Worm (Caenorhabditis elegans) whole organism, midembryonic: Measurements from ENCODE around the gene oac-15.

ENCODE experiments used
- T22C8.4 ChIP-seq: fragments of 200-800 bp; sonication (Bioruptor generic); IDR thresholded peaks from 2 replicates; pipeline ENCODE4 v1.3.6; 2022; ENCODE audit warnings: missing genetic modification characterization, missing compliant biosample characterization
- cog-1 ChIP-seq: sonication (generic microtip); optimal IDR thresholded peaks from 2 replicates; lab custom pipeline; 2016; ENCODE audit warnings: missing genetic modification characterization, missing compliant biosample characterization
- flt-1 ChIP-seq: fragments of 200-800 bp; sonication (Bioruptor generic); IDR thresholded peaks from 2 replicates; pipeline ENCODE4 v1.3.6; 2022; ENCODE audit warnings: missing genetic modification characterization, missing compliant biosample characterization
- klf-2 ChIP-seq: fragments of 200-800 bp; sonication (Bioruptor generic); conservative IDR thresholded peaks from 2 replicates; pipeline ENCODE4 v1.3.6; 2022; ENCODE audit warnings: missing genetic modification reagents, missing genetic modification characterization, missing compliant biosample characterization
- med-1 ChIP-seq: sonication (generic microtip); optimal IDR thresholded peaks from 2 replicates; lab custom pipeline; 2017; ENCODE audit warnings: missing genetic modification characterization, mild to moderate bottlenecking, missing compliant biosample characterization, antibody characterized with exemption, missing genetic modification reagents; ENCODE audit not compliant: insufficient read depth
- ref-1 ChIP-seq: fragments of 200-800 bp; sonication (Bioruptor generic); conservative IDR thresholded peaks from 2 replicates; pipeline ENCODE4 v1.3.6; 2022; ENCODE audit warnings: missing genetic modification reagents, missing genetic modification characterization, missing compliant biosample characterization
- tab-1 ChIP-seq: fragments of 200-800 bp; sonication (Bioruptor generic); IDR thresholded peaks from 2 replicates; pipeline ENCODE4 v1.3.6; 2022; ENCODE audit warnings: missing genetic modification characterization, missing compliant biosample characterization
- ztf-23 ChIP-seq: fragments of 200-800 bp; sonication (Bioruptor generic); IDR thresholded peaks from 2 replicates; pipeline ENCODE4 v1.3.6; 2022; ENCODE audit warnings: missing genetic modification reagents, missing genetic modification characterization, missing compliant biosample characterization
- ztf-29 ChIP-seq: fragments of 200-800 bp; sonication (Bioruptor generic); IDR thresholded peaks from 2 replicates; pipeline ENCODE4 v1.3.6; 2022; ENCODE audit warnings: missing genetic modification reagents, missing genetic modification characterization, missing compliant biosample characterization

The oac-15 gene

ce11 chrV:16195379-16195778 is 14.4 kb downstream of the oac-15 start, which contains the start of gene rabr-3:
rabr-3 (plus strand) TSS chrV:16195679.
- TF ChIP-seq ref-1 (GFP tag; lab: Robert Waterston, UW) (no peak), ztf-23 (no peak), ztf-29 (GFP tag; lab: Robert Waterston, UW) (no peak), tab-1 (GFP tag; lab: Robert Waterston, UW) (no peak), med-1 (GFP tag; lab: Kevin White, UChicago) (no peak), T22C8.4 (no peak), cog-1 (tag; lab: Kevin White, UChicago) (no peak), klf-2 (GFP tag; lab: Robert Waterston, UW) (no peak), flt-1 (GFP tag; lab: Robert Waterston, UW) (no peak)

DNA sequence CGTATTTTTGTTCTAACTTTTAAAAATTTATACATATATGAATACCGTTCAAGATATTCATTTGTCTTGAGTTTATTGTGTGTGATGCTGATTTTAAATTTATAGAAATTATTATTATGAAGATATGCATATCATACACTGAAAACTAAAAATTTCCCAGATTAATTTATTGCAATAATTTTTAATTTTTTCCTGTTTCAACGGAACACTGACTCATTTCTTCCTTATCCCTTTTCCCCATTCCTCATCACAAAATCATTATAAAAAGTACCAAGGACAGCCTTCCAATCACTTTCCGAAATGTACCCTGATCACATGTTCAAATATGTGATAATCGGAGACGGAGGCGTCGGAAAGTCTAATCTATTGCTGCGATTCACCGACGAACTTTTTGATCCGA is 15.1 kb downstream of the oac-15 start, which contains the start of gene rabr-4:
rabr-4 (plus strand) TSS at position 301 of the 400 bp plus-strand sequence.
- TF ChIP-seq ztf-23: no peak
- TF ChIP-seq med-1 (GFP tag; lab: Kevin White, UChicago): no peak
- no peak for TF ChIP-seq ztf-29 (GFP tag; lab: Robert Waterston, UW)
- TF ChIP-seq cog-1 (tag; lab: Kevin White, UChicago): no peak
- no peak for TF ChIP-seq ref-1 (GFP tag; lab: Robert Waterston, UW)
- no peak for TF ChIP-seq klf-2 (GFP tag; lab: Robert Waterston, UW)
- no peak for TF ChIP-seq T22C8.4
- no peak for TF ChIP-seq flt-1 (GFP tag; lab: Robert Waterston, UW)
- TF ChIP-seq tab-1 (GFP tag; lab: Robert Waterston, UW): no peak

DNA sequence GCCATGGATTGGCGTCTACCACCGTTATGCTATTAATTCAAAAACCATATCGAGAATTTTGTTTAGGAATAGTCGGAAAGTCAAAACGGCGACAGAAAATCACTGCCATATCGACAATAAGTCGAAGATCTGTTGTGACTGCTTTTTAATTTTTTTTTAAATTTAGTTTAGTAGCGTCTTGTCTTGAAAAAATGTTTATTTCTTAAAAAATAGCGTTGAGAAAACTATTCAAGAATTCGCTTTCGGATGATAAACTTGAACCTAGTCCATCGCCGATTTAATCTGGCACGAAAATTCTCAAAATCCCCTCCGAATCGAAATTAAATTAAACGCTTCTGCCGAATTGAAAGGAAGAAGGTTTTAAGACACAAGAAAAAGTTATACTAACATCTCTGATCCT is 17.6 kb downstream of the oac-15 start, which contains the start of gene srh-279:
srh-279 (plus strand) TSS at position 301 of the 400 bp plus-strand sequence.
- TF ChIP-seq tab-1 (GFP tag; lab: Robert Waterston, UW): no peak
- TF ChIP-seq ref-1 (GFP tag; lab: Robert Waterston, UW): no peak
- TF ChIP-seq T22C8.4: no peak
- no peak for TF ChIP-seq ztf-29 (GFP tag; lab: Robert Waterston, UW)
- no peak for TF ChIP-seq flt-1 (GFP tag; lab: Robert Waterston, UW)

- TF ChIP-seq klf-2 (GFP tag; lab: Robert Waterston, UW) (no peak), T22C8.4 (no peak), med-1 (GFP tag; lab: Kevin White, UChicago) (no peak), ztf-23 (no peak), flt-1 (GFP tag; lab: Robert Waterston, UW) (no peak), tab-1 (GFP tag; lab: Robert Waterston, UW) (no peak), ref-1 (GFP tag; lab: Robert Waterston, UW) (no peak), cog-1 (tag; lab: Kevin White, UChicago) (no peak), ztf-29 (GFP tag; lab: Robert Waterston, UW) (no peak)
These were observed 19.3 kb downstream of the oac-15 start, which contains the start of gene srh-281 for ce11 chrV:16190485-16190884. srh-281 (plus strand) TSS chrV:16190785.

ce11 chrV:16183357-16183756 is 26.4 kb downstream of the oac-15 start, which contains the start of gene srz-14:
srz-14 (plus strand) TSS chrV:16183657.
- no peak for TF ChIP-seq med-1 (GFP tag; lab: Kevin White, UChicago)
- TF ChIP-seq tab-1 (GFP tag; lab: Robert Waterston, UW): no peak

DNA sequence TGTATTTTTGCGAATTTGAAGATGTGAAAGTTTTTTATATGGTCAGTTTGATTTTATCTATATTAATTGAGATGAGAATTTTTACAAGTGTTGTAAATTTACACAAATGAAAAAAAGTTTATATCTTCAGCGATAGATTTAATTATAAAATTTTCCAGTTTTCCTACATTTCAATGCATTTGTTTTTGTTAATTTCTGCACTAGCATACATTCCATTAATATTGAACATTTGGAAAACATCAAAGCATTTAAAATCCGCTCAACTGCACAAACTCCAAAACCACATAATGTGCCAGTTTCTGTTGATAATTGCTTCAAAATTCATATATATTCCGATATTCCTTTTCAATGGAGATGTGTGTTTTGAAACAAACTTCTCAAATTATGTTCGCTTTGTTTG is 26.8 kb downstream of the oac-15 start, which contains the start of gene srh-277:
srh-277 (plus strand) TSS at position 301 of the 400 bp plus-strand sequence.
- TF ChIP-seq T22C8.4: no peak
- TF ChIP-seq med-1 (GFP tag; lab: Kevin White, UChicago): no peak
- no peak for TF ChIP-seq cog-1 (tag; lab: Kevin White, UChicago)

DNA sequence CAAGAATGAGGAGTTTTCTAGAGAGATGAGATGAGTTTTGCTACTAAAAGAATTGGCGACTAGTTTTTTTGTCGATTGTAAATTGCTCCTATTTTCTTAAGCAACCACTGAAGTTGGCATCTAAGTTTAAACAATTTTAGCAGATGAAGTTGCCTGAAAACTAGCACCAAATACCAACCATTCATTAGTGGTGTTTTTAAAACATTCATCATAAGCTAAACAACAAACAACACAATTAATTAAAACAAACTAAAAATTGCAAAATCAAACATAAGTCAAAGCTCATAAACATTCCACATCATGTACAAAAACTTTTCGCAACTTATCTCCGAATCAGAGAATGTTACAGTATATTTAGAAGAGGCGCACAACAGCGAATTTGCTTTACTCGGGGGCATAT is 27.6 kb downstream of the oac-15 start, which contains the start of gene srz-13:
srz-13 (plus strand) TSS at position 301 of the 400 bp plus-strand sequence.
- TF ChIP-seq med-1 (GFP tag; lab: Kevin White, UChicago) (no peak), tab-1 (GFP tag; lab: Robert Waterston, UW) (no peak), flt-1 (GFP tag; lab: Robert Waterston, UW) (no peak), cog-1 (tag; lab: Kevin White, UChicago) (no peak)

ce11 chrV:16180350-16180749 is 29.4 kb downstream of the oac-15 start, which contains the start of gene str-106:
str-106 (plus strand) TSS chrV:16180650.
- no peak for TF ChIP-seq cog-1 (tag; lab: Kevin White, UChicago)
- no peak for TF ChIP-seq flt-1 (GFP tag; lab: Robert Waterston, UW)
- TF ChIP-seq ztf-23: no peak
- TF ChIP-seq klf-2 (GFP tag; lab: Robert Waterston, UW): no peak
- no peak for TF ChIP-seq T22C8.4
- no peak for TF ChIP-seq med-1 (GFP tag; lab: Kevin White, UChicago)
- TF ChIP-seq ref-1 (GFP tag; lab: Robert Waterston, UW): no peak
- no peak for TF ChIP-seq tab-1 (GFP tag; lab: Robert Waterston, UW)
- TF ChIP-seq ztf-29 (GFP tag; lab: Robert Waterston, UW): no peak

DNA sequence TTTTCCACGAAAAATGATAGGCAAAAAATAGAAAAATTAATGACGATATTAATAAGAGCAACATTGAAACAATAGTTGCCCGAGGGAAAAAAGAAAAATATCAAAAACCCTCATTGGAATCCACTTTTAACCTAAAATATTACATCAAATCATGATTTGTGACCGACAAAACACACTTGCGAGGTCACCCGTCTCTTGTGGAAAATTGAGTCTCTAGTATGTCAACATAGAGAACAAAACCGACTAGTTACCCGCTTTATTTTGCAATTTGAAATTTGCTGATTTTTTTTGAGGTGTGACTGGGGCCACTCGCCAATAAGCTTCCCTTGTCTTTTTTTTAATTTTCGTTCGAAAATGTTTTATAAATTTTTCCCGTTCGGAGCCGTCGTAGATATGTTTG is 34.0 kb downstream of the oac-15 start, which contains the start of gene cyp-33D1:
cyp-33D1 (minus strand) TSS at position 101 of the 400 bp plus-strand sequence.
- no peak for TF ChIP-seq med-1 (GFP tag; lab: Kevin White, UChicago)
- TF ChIP-seq cog-1 (tag; lab: Kevin White, UChicago): no peak
- TF ChIP-seq klf-2 (GFP tag; lab: Robert Waterston, UW): no peak
- TF ChIP-seq ztf-23: no peak
- TF ChIP-seq tab-1 (GFP tag; lab: Robert Waterston, UW): no peak
- no peak for TF ChIP-seq ztf-29 (GFP tag; lab: Robert Waterston, UW)
- no peak for TF ChIP-seq ref-1 (GFP tag; lab: Robert Waterston, UW)
- no peak for TF ChIP-seq flt-1 (GFP tag; lab: Robert Waterston, UW)
- no peak for TF ChIP-seq T22C8.4

DNA sequence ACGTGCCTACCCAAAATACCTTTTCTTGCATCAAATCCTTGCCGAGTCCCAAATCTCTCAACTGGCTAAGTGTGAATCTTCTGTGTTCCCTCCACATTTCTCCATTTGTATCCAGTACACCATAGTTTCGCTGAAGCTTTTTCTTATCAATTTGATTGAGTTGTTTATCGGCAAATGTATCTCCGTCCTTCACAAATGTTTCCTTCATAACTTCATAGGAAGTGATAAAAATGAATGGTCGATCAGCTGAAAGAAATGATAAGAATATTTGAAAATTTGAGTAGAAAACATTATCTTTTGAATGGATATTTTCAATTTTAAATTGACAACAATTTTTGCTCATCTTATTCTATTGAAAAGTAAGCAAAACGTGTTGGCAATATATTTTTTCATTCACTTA is 34.5 kb downstream of the oac-15 start:
- no peak for TF ChIP-seq ref-1 (GFP tag; lab: Robert Waterston, UW)
- TF ChIP-seq tab-1 (GFP tag; lab: Robert Waterston, UW): no peak
- no peak for TF ChIP-seq ztf-29 (GFP tag; lab: Robert Waterston, UW)
- no peak for TF ChIP-seq ztf-23
- no peak for TF ChIP-seq cog-1 (tag; lab: Kevin White, UChicago)
- TF ChIP-seq T22C8.4: no peak
- no peak for TF ChIP-seq klf-2 (GFP tag; lab: Robert Waterston, UW)
- no peak for TF ChIP-seq med-1 (GFP tag; lab: Kevin White, UChicago)
- no peak for TF ChIP-seq flt-1 (GFP tag; lab: Robert Waterston, UW)
